Worm (Caenorhabditis elegans) whole organism, L2 larva: ENCODE measurements around the gene tbx-43.

Experiments used
- C34F6.9 ChIP-seq: fragments of 150-350 bp; optimal IDR thresholded peaks from 2 replicates; lab custom pipeline; 2014; ENCODE audit warnings: missing biosample characterization, missing genetic modification characterization
- F13H6.1 ChIP-seq: sonication (generic microtip); optimal IDR thresholded peaks from 2 replicates; lab custom pipeline; 2016; ENCODE audit warnings: missing genetic modification characterization, missing compliant biosample characterization
- Y55F3AM.14 ChIP-seq: fragments of 200-800 bp; sonication (Bioruptor generic); optimal IDR thresholded peaks from 2 replicates; lab custom pipeline; 2018; ENCODE audit warnings: mild to moderate bottlenecking, missing genetic modification characterization, missing compliant biosample characterization
- ZK546.5 ChIP-seq: sonication (generic microtip); optimal IDR thresholded peaks from 2 replicates; lab custom pipeline; 2017; ENCODE audit warnings: missing biosample characterization, missing genetic modification characterization
- ama-1 ChIP-seq: fragments of 150-350 bp; optimal IDR thresholded peaks from 2 replicates; lab custom pipeline; 2018; ENCODE audit warnings: inconsistent platforms
- blmp-1 ChIP-seq: sonication (generic microtip); optimal IDR thresholded peaks from 2 replicates; lab custom pipeline; 2017; ENCODE audit warnings: missing genetic modification characterization, mild to moderate bottlenecking, missing compliant biosample characterization, antibody characterized with exemption, moderate library complexity; ENCODE audit not compliant: insufficient read depth
- ceh-16 ChIP-seq: fragments of 150-350 bp; optimal IDR thresholded peaks from 2 replicates; lab custom pipeline; 2014; ENCODE audit warnings: missing biosample characterization, missing genetic modification characterization
- ceh-82 ChIP-seq: fragments of 150-350 bp; optimal IDR thresholded peaks from 2 replicates; lab custom pipeline; 2014; ENCODE audit warnings: missing biosample characterization, missing genetic modification characterization
- dmd-4 ChIP-seq: sonication (generic microtip); optimal IDR thresholded peaks from 2 replicates; lab custom pipeline; 2017; ENCODE audit warnings: missing biosample characterization, missing genetic modification characterization
- egl-27 ChIP-seq: sonication (generic microtip); optimal IDR thresholded peaks from 3 replicates; lab custom pipeline; 2017; ENCODE audit warnings: missing biosample characterization, missing genetic modification reagents, missing genetic modification characterization
- elt-1 ChIP-seq: fragments of 150-350 bp; optimal IDR thresholded peaks from 2 replicates; lab custom pipeline; 2014; ENCODE audit warnings: missing biosample characterization, missing genetic modification characterization
- fos-1 ChIP-seq: fragments of 150-350 bp; optimal IDR thresholded peaks from 2 replicates; lab custom pipeline; 2014; ENCODE audit warnings: missing biosample characterization, missing genetic modification characterization
- gmeb-1 ChIP-seq: fragments of 150-350 bp; optimal IDR thresholded peaks from 2 replicates; lab custom pipeline; 2014; ENCODE audit warnings: missing biosample characterization, missing genetic modification characterization
- lin-11 ChIP-seq: fragments of 150-350 bp; sonication (generic microtip); optimal IDR thresholded peaks from 2 replicates; lab custom pipeline; 2014; ENCODE audit warnings: missing biosample characterization, missing genetic modification characterization, inconsistent platforms, mixed read lengths
- lin-13 ChIP-seq: fragments of 150-350 bp; optimal IDR thresholded peaks from 2 replicates; lab custom pipeline; 2014; ENCODE audit warnings: missing biosample characterization, missing genetic modification reagents, missing genetic modification characterization
- mab-5 ChIP-seq: fragments of 150-350 bp; optimal IDR thresholded peaks from 2 replicates; lab custom pipeline; 2014; ENCODE audit warnings: missing biosample characterization, missing genetic modification characterization
- mdl-1 ChIP-seq, 2 experiments: fragments of 150-350 bp in 1 of 2; sonication (generic microtip) in 1 of 2; optimal IDR thresholded peaks; 2 replicates each; lab custom pipeline; 2017; ENCODE audit warnings: missing biosample characterization in 2 of 2, missing genetic modification characterization in 2 of 2
- nhr-11 ChIP-seq: fragments of 150-350 bp; optimal IDR thresholded peaks from 2 replicates; lab custom pipeline; 2014; ENCODE audit warnings: missing biosample characterization, missing genetic modification characterization
- nhr-12 ChIP-seq: fragments of 150-350 bp; optimal IDR thresholded peaks from 2 replicates; lab custom pipeline; 2014; ENCODE audit warnings: missing biosample characterization, missing genetic modification characterization
- nhr-129 ChIP-seq: fragments of 150-350 bp; optimal IDR thresholded peaks from 2 replicates; lab custom pipeline; 2014; ENCODE audit warnings: missing biosample characterization, missing genetic modification characterization
- nhr-21 ChIP-seq: fragments of 150-350 bp; optimal IDR thresholded peaks from 2 replicates; lab custom pipeline; 2014; ENCODE audit warnings: missing biosample characterization, missing genetic modification characterization
- nhr-23 ChIP-seq: fragments of 150-350 bp; optimal IDR thresholded peaks from 2 replicates; lab custom pipeline; 2014; ENCODE audit warnings: missing biosample characterization, missing genetic modification reagents, missing genetic modification characterization
- nhr-25 ChIP-seq: fragments of 150-350 bp; sonication (generic microtip); optimal IDR thresholded peaks from 3 replicates; lab custom pipeline; 2014; ENCODE audit warnings: missing biosample characterization, missing genetic modification characterization
- sem-4 ChIP-seq: fragments of 150-350 bp; optimal IDR thresholded peaks from 2 replicates; lab custom pipeline; 2014; ENCODE audit warnings: missing biosample characterization, missing genetic modification reagents, missing genetic modification characterization
- skn-1 ChIP-seq: sonication (generic microtip); optimal IDR thresholded peaks from 2 replicates; lab custom pipeline; 2017; ENCODE audit warnings: missing biosample characterization, missing genetic modification characterization
- sma-3 ChIP-seq: sonication (generic microtip); optimal IDR thresholded peaks from 2 replicates; lab custom pipeline; 2016; ENCODE audit warnings: missing genetic modification reagents, missing genetic modification characterization, missing compliant biosample characterization
- sma-9 ChIP-seq, 2 experiments: fragments of 150-350 bp in 1 of 2; sonication (generic microtip) in 1 of 2; optimal IDR thresholded peaks; 2 replicates each; lab custom pipeline; 2014 to 2016; ENCODE audit warnings: missing genetic modification characterization in 2 of 2, mild to moderate bottlenecking in 1 of 2, missing biosample characterization in 1 of 2, missing compliant biosample characterization in 1 of 2, missing genetic modification reagents in 1 of 2, moderate library complexity in 1 of 2
- snpc-4 ChIP-seq: fragments of 150-350 bp; optimal IDR thresholded peaks from 2 replicates; lab custom pipeline; 2014; ENCODE audit warnings: missing biosample characterization, missing genetic modification characterization
- unc-55 ChIP-seq: fragments of 150-350 bp; sonication (generic microtip); optimal IDR thresholded peaks from 3 replicates; lab custom pipeline; 2014; ENCODE audit warnings: missing biosample characterization, missing genetic modification reagents, missing genetic modification characterization
- unc-62 ChIP-seq: fragments of 150-350 bp; optimal IDR thresholded peaks from 2 replicates; lab custom pipeline; 2014; ENCODE audit warnings: missing biosample characterization, missing genetic modification reagents, missing genetic modification characterization
- zag-1 ChIP-seq: fragments of 150-350 bp; optimal IDR thresholded peaks from 2 replicates; lab custom pipeline; 2014; ENCODE audit warnings: missing biosample characterization, missing genetic modification characterization
- ztf-1 ChIP-seq: fragments of 200-800 bp; sonication (Bioruptor generic); conservative IDR thresholded peaks from 2 replicates; pipeline ENCODE4 v1.3.6; 2022; ENCODE audit warnings: missing genetic modification characterization, missing compliant biosample characterization
- ztf-11 ChIP-seq: sonication (generic microtip); optimal IDR thresholded peaks from 2 replicates; lab custom pipeline; 2017; ENCODE audit warnings: missing biosample characterization, missing genetic modification characterization
- ztf-4 ChIP-seq: fragments of 150-350 bp; optimal IDR thresholded peaks from 2 replicates; lab custom pipeline; 2014; ENCODE audit warnings: missing biosample characterization, missing genetic modification characterization

tbx-43 gene

ce11 chrIII:1799407-1799806, 29.5 kb upstream of the tbx-43 start:
- TF ChIP-seq F13H6.1 (tag; lab: Kevin White, UChicago) (no peak), snpc-4 (no peak), Y55F3AM.14 (GFP tag; lab: Kevin White, UChicago) (no peak), ama-1 (lab: Kevin White, UChicago) (no peak), zag-1 (tag; lab: Kevin White, UChicago) (no peak), ceh-16 (tag; lab: Kevin White, UChicago) (no peak), nhr-21 (no peak), nhr-25 (no peak), ztf-4 (tag; lab: Kevin White, UChicago) (no peak)

- TF ChIP-seq ama-1 (lab: Kevin White, UChicago) (no peak), blmp-1 (tag; lab: Kevin White, UChicago) (no peak), unc-55 (GFP tag; lab: Kevin White, UChicago) (no peak), sma-9 (GFP tag; optimal IDR thresholded peaks at IDR 0.05; lab: Kevin White, UChicago) (no peak), sma-9 (tag; optimal IDR thresholded peaks at IDR 0.05; lab: Kevin White, UChicago) (no peak), lin-11 (tag; lab: Kevin White, UChicago) (no peak), skn-1 (no peak), ceh-82 (tag; lab: Kevin White, UChicago) (no peak), ztf-11 (tag; lab: Kevin White, UChicago) (no peak), fos-1 (no peak), nhr-25 (no peak), sem-4 (tag; lab: Kevin White, UChicago) (no peak), nhr-23 (tag; lab: Kevin White, UChicago) (no peak), nhr-12 (tag; lab: Kevin White, UChicago) (no peak), nhr-21 (no peak), nhr-129 (tag; lab: Kevin White, UChicago) (no peak), mdl-1 (tag; optimal IDR thresholded peaks at IDR 0.05; lab: Kevin White, UChicago) (no peak)
These were observed 24.2 kb upstream of the tbx-43 start for ce11 chrIII:1794100-1794499.

- no peak for TF ChIP-seq zag-1 (tag; lab: Kevin White, UChicago)
- TF ChIP-seq C34F6.9 = no peak
- TF ChIP-seq unc-62 (GFP tag; lab: Kevin White, UChicago) = no peak
These were observed 23.5 kb upstream of the tbx-43 start for ce11 chrIII:1793416-1793815.

- no peak for TF ChIP-seq sem-4 (tag; lab: Kevin White, UChicago)
- no peak for TF ChIP-seq lin-13 (GFP tag; lab: Kevin White, UChicago)
- no peak for TF ChIP-seq elt-1 (tag; lab: Kevin White, UChicago)
- TF ChIP-seq dmd-4 (tag; lab: Kevin White, UChicago) = no peak
- TF ChIP-seq zag-1 (tag; lab: Kevin White, UChicago) = no peak
- no peak for TF ChIP-seq unc-62 (GFP tag; lab: Kevin White, UChicago)
- TF ChIP-seq egl-27 = no peak
- no peak for TF ChIP-seq nhr-21
- TF ChIP-seq nhr-129 (tag; lab: Kevin White, UChicago) = no peak
- TF ChIP-seq sma-9 (GFP tag; optimal IDR thresholded peaks at IDR 0.05; lab: Kevin White, UChicago) = no peak
- TF ChIP-seq sma-9 (tag; optimal IDR thresholded peaks at IDR 0.05; lab: Kevin White, UChicago) = no peak
These were observed 22.1 kb upstream of the tbx-43 start for ce11 chrIII:1791949-1792348.

- TF ChIP-seq ZK546.5 (tag; lab: Kevin White, UChicago) = no peak
- no peak for TF ChIP-seq mdl-1 (tag; optimal IDR thresholded peaks at IDR 0.05; lab: Kevin White, UChicago)
- no peak for TF ChIP-seq nhr-21
These were observed 19.1 kb upstream of the tbx-43 start for ce11 chrIII:1788972-1789371.

ce11 chrIII:1788033-1788432, 18.1 kb upstream of the tbx-43 start, which contains the start of gene rimb-1:
TSS of gene rimb-1 (plus strand) at chrIII:1788333.
- TF ChIP-seq lin-11 (tag; lab: Kevin White, UChicago) (no peak), lin-13 (GFP tag; lab: Kevin White, UChicago) (no peak), ztf-1 (GFP tag; lab: Robert Waterston, UW) (no peak), egl-27 (no peak), nhr-23 (tag; lab: Kevin White, UChicago) (no peak), ceh-16 (tag; lab: Kevin White, UChicago) (no peak), dmd-4 (tag; lab: Kevin White, UChicago) (no peak), gmeb-1 (tag; lab: Kevin White, UChicago) (no peak), nhr-11 (tag; lab: Kevin White, UChicago) (no peak), blmp-1 (tag; lab: Kevin White, UChicago) (no peak), sem-4 (tag; lab: Kevin White, UChicago) (no peak), C34F6.9 (no peak), sma-3 (GFP tag; lab: Kevin White, UChicago) (no peak), ceh-82 (tag; lab: Kevin White, UChicago) (no peak), mab-5 (tag; lab: Kevin White, UChicago) (no peak), sma-9 (GFP tag; optimal IDR thresholded peaks at IDR 0.05; lab: Kevin White, UChicago) (no peak), sma-9 (tag; optimal IDR thresholded peaks at IDR 0.05; lab: Kevin White, UChicago) (no peak), fos-1 (no peak)
- TF ChIP-seq, all 48 proteins: peak for 0
